Worm (Caenorhabditis elegans): ENCODE data around the gene aldo-2.

DNA sequence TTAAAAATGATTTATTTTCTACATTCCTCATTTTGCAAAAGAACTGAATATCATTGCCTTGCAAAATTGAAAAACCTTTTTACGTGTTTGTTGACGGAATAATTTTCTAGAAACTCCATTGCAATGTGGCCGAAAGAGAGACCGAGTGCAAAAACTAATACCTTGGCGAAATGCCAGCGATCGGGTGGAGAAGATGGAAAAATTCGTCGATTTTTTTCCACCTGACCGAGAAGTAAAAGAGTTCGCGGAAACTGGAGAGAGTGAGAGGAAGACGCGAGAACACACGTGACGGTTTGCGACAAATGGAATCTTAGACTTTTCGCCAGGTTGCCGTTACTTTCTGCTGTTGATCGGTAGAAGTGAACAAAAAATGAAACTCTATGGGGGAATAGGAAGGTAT is 34.7 kb downstream of the aldo-2 start:
- no peak for TF ChIP-seq hnd-1 (tag; optimal IDR thresholded peaks at IDR 0.05)
- no peak for TF ChIP-seq ceh-13 (GFP tag; optimal IDR thresholded peaks at IDR 0.05)
- TF ChIP-seq ama-1 (optimal IDR thresholded peaks at IDR 0.05) = no peak

All from whole organism, early embryonic.